Worm (Caenorhabditis elegans): ENCODE data around the gene bpl-1.

ce11 chrII:6226995-6227394, 47.0 kb upstream of the bpl-1 start, which contains the start of gene srsy-2:
- TF ChIP-seq fkh-4 (tag; optimal IDR thresholded peaks at IDR 0.05; ENCODE audit: borderline replicate concordance) (no peak), ztf-4 (tag; optimal IDR thresholded peaks at IDR 0.05) (no peak), zag-1 (tag; optimal IDR thresholded peaks at IDR 0.05) (no peak), nhr-12 (tag; optimal IDR thresholded peaks at IDR 0.05) (no peak), elt-3 (tag; optimal IDR thresholded peaks at IDR 0.05) (no peak), aha-1 (tag; optimal IDR thresholded peaks at IDR 0.05) (no peak)

All from whole organism, L1 larva.